Worm (Caenorhabditis elegans) whole organism, L2 larva: ENCODE results near the gene cutl-26.

Source experiments
- C34F6.9 ChIP-seq: fragments of 150-350 bp; optimal IDR thresholded peaks from 2 replicates; lab custom pipeline; 2014; ENCODE audit warnings: missing biosample characterization, missing genetic modification characterization
- F13H6.1 ChIP-seq: sonication (generic microtip); optimal IDR thresholded peaks from 2 replicates; lab custom pipeline; 2016; ENCODE audit warnings: missing genetic modification characterization, missing compliant biosample characterization
- R02D3.7 ChIP-seq: fragments of 150-350 bp; optimal IDR thresholded peaks from 2 replicates; lab custom pipeline; 2014; ENCODE audit warnings: missing biosample characterization, missing genetic modification characterization
- Y55F3AM.14 ChIP-seq: fragments of 200-800 bp; sonication (Bioruptor generic); optimal IDR thresholded peaks from 2 replicates; lab custom pipeline; 2018; ENCODE audit warnings: mild to moderate bottlenecking, missing genetic modification characterization, missing compliant biosample characterization
- ZK546.5 ChIP-seq: sonication (generic microtip); optimal IDR thresholded peaks from 2 replicates; lab custom pipeline; 2017; ENCODE audit warnings: missing biosample characterization, missing genetic modification characterization
- alr-1 ChIP-seq: fragments of 150-350 bp; optimal IDR thresholded peaks from 2 replicates; lab custom pipeline; 2014; ENCODE audit warnings: missing biosample characterization, missing genetic modification characterization
- aly-2 ChIP-seq: fragments of 150-350 bp; optimal IDR thresholded peaks from 2 replicates; lab custom pipeline; 2014; ENCODE audit warnings: missing biosample characterization, missing genetic modification characterization
- ama-1 ChIP-seq: fragments of 150-350 bp; optimal IDR thresholded peaks from 2 replicates; lab custom pipeline; 2018; ENCODE audit warnings: inconsistent platforms
- blmp-1 ChIP-seq: sonication (generic microtip); optimal IDR thresholded peaks from 2 replicates; lab custom pipeline; 2017; ENCODE audit warnings: missing genetic modification characterization, mild to moderate bottlenecking, missing compliant biosample characterization, antibody characterized with exemption, moderate library complexity; ENCODE audit not compliant: insufficient read depth
- ceh-16 ChIP-seq: fragments of 150-350 bp; optimal IDR thresholded peaks from 2 replicates; lab custom pipeline; 2014; ENCODE audit warnings: missing biosample characterization, missing genetic modification characterization
- ceh-82 ChIP-seq: fragments of 150-350 bp; optimal IDR thresholded peaks from 2 replicates; lab custom pipeline; 2014; ENCODE audit warnings: missing biosample characterization, missing genetic modification characterization
- dmd-4 ChIP-seq: sonication (generic microtip); optimal IDR thresholded peaks from 2 replicates; lab custom pipeline; 2017; ENCODE audit warnings: missing biosample characterization, missing genetic modification characterization
- egl-27 ChIP-seq: sonication (generic microtip); optimal IDR thresholded peaks from 3 replicates; lab custom pipeline; 2017; ENCODE audit warnings: missing biosample characterization, missing genetic modification reagents, missing genetic modification characterization
- elt-3 ChIP-seq: sonication (generic microtip); optimal IDR thresholded peaks from 2 replicates; lab custom pipeline; 2017; ENCODE audit warnings: missing biosample characterization, missing genetic modification characterization
- fos-1 ChIP-seq: fragments of 150-350 bp; optimal IDR thresholded peaks from 2 replicates; lab custom pipeline; 2014; ENCODE audit warnings: missing biosample characterization, missing genetic modification characterization
- gmeb-1 ChIP-seq: fragments of 150-350 bp; optimal IDR thresholded peaks from 2 replicates; lab custom pipeline; 2014; ENCODE audit warnings: missing biosample characterization, missing genetic modification characterization
- lin-11 ChIP-seq: fragments of 150-350 bp; sonication (generic microtip); optimal IDR thresholded peaks from 2 replicates; lab custom pipeline; 2014; ENCODE audit warnings: missing biosample characterization, missing genetic modification characterization, inconsistent platforms, mixed read lengths
- lin-13 ChIP-seq: fragments of 150-350 bp; optimal IDR thresholded peaks from 2 replicates; lab custom pipeline; 2014; ENCODE audit warnings: missing biosample characterization, missing genetic modification reagents, missing genetic modification characterization
- lin-39 ChIP-seq: fragments of 150-350 bp; optimal IDR thresholded peaks from 2 replicates; lab custom pipeline; 2014; ENCODE audit warnings: missing biosample characterization, missing genetic modification reagents, missing genetic modification characterization
- lsy-2 ChIP-seq, 2 experiments: fragments of 150-350 bp in 1 of 2; sonication (generic microtip) in 1 of 2; optimal IDR thresholded peaks; 2 replicates each; lab custom pipeline; 2014 to 2017; ENCODE audit warnings: missing biosample characterization in 2 of 2, missing genetic modification characterization in 2 of 2
- mab-5 ChIP-seq: fragments of 150-350 bp; optimal IDR thresholded peaks from 2 replicates; lab custom pipeline; 2014; ENCODE audit warnings: missing biosample characterization, missing genetic modification characterization
- mbf-1 ChIP-seq: sonication (generic microtip); optimal IDR thresholded peaks from 2 replicates; lab custom pipeline; 2017; ENCODE audit warnings: missing biosample characterization, missing genetic modification characterization
- mdl-1 ChIP-seq, 2 experiments: fragments of 150-350 bp in 1 of 2; sonication (generic microtip) in 1 of 2; optimal IDR thresholded peaks; 2 replicates each; lab custom pipeline; 2017; ENCODE audit warnings: missing biosample characterization in 2 of 2, missing genetic modification characterization in 2 of 2
- nhr-10 ChIP-seq: sonication (generic microtip); optimal IDR thresholded peaks from 2 replicates; lab custom pipeline; 2017; ENCODE audit warnings: missing biosample characterization, missing genetic modification characterization
- nhr-12 ChIP-seq: fragments of 150-350 bp; optimal IDR thresholded peaks from 2 replicates; lab custom pipeline; 2014; ENCODE audit warnings: missing biosample characterization, missing genetic modification characterization
- nhr-129 ChIP-seq: fragments of 150-350 bp; optimal IDR thresholded peaks from 2 replicates; lab custom pipeline; 2014; ENCODE audit warnings: missing biosample characterization, missing genetic modification characterization
- nhr-21 ChIP-seq: fragments of 150-350 bp; optimal IDR thresholded peaks from 2 replicates; lab custom pipeline; 2014; ENCODE audit warnings: missing biosample characterization, missing genetic modification characterization
- nhr-23 ChIP-seq: fragments of 150-350 bp; optimal IDR thresholded peaks from 2 replicates; lab custom pipeline; 2014; ENCODE audit warnings: missing biosample characterization, missing genetic modification reagents, missing genetic modification characterization
- nhr-25 ChIP-seq: fragments of 150-350 bp; sonication (generic microtip); optimal IDR thresholded peaks from 3 replicates; lab custom pipeline; 2014; ENCODE audit warnings: missing biosample characterization, missing genetic modification characterization
- nhr-6 ChIP-seq: fragments of 150-350 bp; optimal IDR thresholded peaks from 2 replicates; lab custom pipeline; 2014; ENCODE audit warnings: missing biosample characterization, missing genetic modification characterization
- nhr-77 ChIP-seq: fragments of 150-350 bp; optimal IDR thresholded peaks from 2 replicates; lab custom pipeline; 2014; ENCODE audit warnings: missing biosample characterization, missing genetic modification characterization
- skn-1 ChIP-seq: sonication (generic microtip); optimal IDR thresholded peaks from 2 replicates; lab custom pipeline; 2017; ENCODE audit warnings: missing biosample characterization, missing genetic modification characterization
- sma-3 ChIP-seq: sonication (generic microtip); optimal IDR thresholded peaks from 2 replicates; lab custom pipeline; 2016; ENCODE audit warnings: missing genetic modification reagents, missing genetic modification characterization, missing compliant biosample characterization
- sma-9 ChIP-seq, 2 experiments: fragments of 150-350 bp in 1 of 2; sonication (generic microtip) in 1 of 2; optimal IDR thresholded peaks; 2 replicates each; lab custom pipeline; 2014 to 2016; ENCODE audit warnings: missing genetic modification characterization in 2 of 2, mild to moderate bottlenecking in 1 of 2, missing biosample characterization in 1 of 2, missing compliant biosample characterization in 1 of 2, missing genetic modification reagents in 1 of 2, moderate library complexity in 1 of 2
- snpc-4 ChIP-seq: fragments of 150-350 bp; optimal IDR thresholded peaks from 2 replicates; lab custom pipeline; 2014; ENCODE audit warnings: missing biosample characterization, missing genetic modification characterization
- unc-39 ChIP-seq: fragments of 150-350 bp; optimal IDR thresholded peaks from 2 replicates; lab custom pipeline; 2014; ENCODE audit warnings: missing biosample characterization, missing genetic modification characterization
- unc-55 ChIP-seq: fragments of 150-350 bp; sonication (generic microtip); optimal IDR thresholded peaks from 3 replicates; lab custom pipeline; 2014; ENCODE audit warnings: missing biosample characterization, missing genetic modification reagents, missing genetic modification characterization
- unc-62 ChIP-seq: fragments of 150-350 bp; optimal IDR thresholded peaks from 2 replicates; lab custom pipeline; 2014; ENCODE audit warnings: missing biosample characterization, missing genetic modification reagents, missing genetic modification characterization
- zag-1 ChIP-seq: fragments of 150-350 bp; optimal IDR thresholded peaks from 2 replicates; lab custom pipeline; 2014; ENCODE audit warnings: missing biosample characterization, missing genetic modification characterization
- ztf-1 ChIP-seq: fragments of 200-800 bp; sonication (Bioruptor generic); conservative IDR thresholded peaks from 2 replicates; pipeline ENCODE4 v1.3.6; 2022; ENCODE audit warnings: missing genetic modification characterization, missing compliant biosample characterization
- ztf-11 ChIP-seq: sonication (generic microtip); optimal IDR thresholded peaks from 2 replicates; lab custom pipeline; 2017; ENCODE audit warnings: missing biosample characterization, missing genetic modification characterization
- ztf-4 ChIP-seq: fragments of 150-350 bp; optimal IDR thresholded peaks from 2 replicates; lab custom pipeline; 2014; ENCODE audit warnings: missing biosample characterization, missing genetic modification characterization

Gene cutl-26

ce11 chrIV:657932-658331, 49.6 kb downstream of the cutl-26 start (continued):
- TF ChIP-seq snpc-4 (tag; lab: Kevin White, UChicago) (peak; percentile 98), nhr-25 (peak; percentile 9), ama-1 (lab: Kevin White, UChicago) (no peak), unc-62 (GFP tag; lab: Kevin White, UChicago) (no peak), sma-9 (GFP tag; optimal IDR thresholded peaks at IDR 0.05; lab: Kevin White, UChicago) (peak; percentile 64), sma-9 (tag; optimal IDR thresholded peaks at IDR 0.05; lab: Kevin White, UChicago) (no peak), unc-55 (GFP tag; lab: Kevin White, UChicago) (peak; percentile 2), sma-3 (GFP tag; lab: Kevin White, UChicago) (peak; percentile 54), mdl-1 (tag; optimal IDR thresholded peaks at IDR 0.05; lab: Kevin White, UChicago) (peak in 1 of 2 experiments; percentile 30), C34F6.9 (tag; lab: Kevin White, UChicago) (peak; percentile 35), nhr-129 (tag; lab: Kevin White, UChicago) (peak; percentile 81), elt-3 (tag; lab: Kevin White, UChicago) (no peak), nhr-6 (tag; lab: Kevin White, UChicago) (no peak), Y55F3AM.14 (no peak), ZK546.5 (no peak)

- TF ChIP-seq ztf-1 (no peak), aly-2 (no peak), C34F6.9 (tag; lab: Kevin White, UChicago) (no peak), sma-9 (GFP tag; optimal IDR thresholded peaks at IDR 0.05; lab: Kevin White, UChicago) (no peak), sma-9 (tag; optimal IDR thresholded peaks at IDR 0.05; lab: Kevin White, UChicago) (no peak), nhr-12 (no peak), ama-1 (lab: Kevin White, UChicago) (no peak), ztf-4 (no peak), gmeb-1 (tag; lab: Kevin White, UChicago) (no peak), zag-1 (tag; lab: Kevin White, UChicago) (no peak), nhr-6 (tag; lab: Kevin White, UChicago) (no peak)
Observed at ce11 chrIV:657046-657445, 50.5 kb downstream of the cutl-26 start.

ce11 chrIV:654526-655440, 52.8 kb downstream of the cutl-26 start, which contains the start of the genes rpl-15 and K11H12.8:
Gene rpl-15, minus strand, starts transcription at chrIV:654576.
Gene K11H12.8, plus strand, starts transcription at chrIV:655390.
- TF ChIP-seq lin-11 (tag; lab: Kevin White, UChicago): peak; percentile 100
- TF ChIP-seq gmeb-1 (tag; lab: Kevin White, UChicago): peak; percentile 98
- peak; percentile 95 for TF ChIP-seq lin-39 (tag; lab: Kevin White, UChicago)
- TF ChIP-seq snpc-4 (tag; lab: Kevin White, UChicago): peak; percentile 97
- TF ChIP-seq dmd-4 (tag; lab: Kevin White, UChicago): peak; percentile 77
- peak; percentile 100 for TF ChIP-seq C34F6.9 (tag; lab: Kevin White, UChicago)
- TF ChIP-seq R02D3.7: peak; percentile 94
- peak; percentile 100 for TF ChIP-seq lsy-2 (tag; optimal IDR thresholded peaks at IDR 0.05; lab: Kevin White, UChicago)
- TF ChIP-seq F13H6.1 (tag; lab: Kevin White, UChicago): peak; percentile 100
- TF ChIP-seq unc-62 (GFP tag; lab: Kevin White, UChicago): peak; percentile 99
- peak; percentile 100 for TF ChIP-seq unc-55 (GFP tag; lab: Kevin White, UChicago)
- peak; percentile 96; the same call in 1 of the 2 replicates for TF ChIP-seq ztf-1
- TF ChIP-seq nhr-6 (tag; lab: Kevin White, UChicago): peak; percentile 100
- peak; percentile 100 for TF ChIP-seq sma-3 (GFP tag; lab: Kevin White, UChicago)
- peak; percentile 42 for TF ChIP-seq unc-39 (tag; lab: Kevin White, UChicago)
- peak; percentile 92 for TF ChIP-seq ZK546.5
- peak; percentile 99 for TF ChIP-seq nhr-25
- TF ChIP-seq aly-2: peak; percentile 79
- peak; percentile 100 for TF ChIP-seq nhr-21
- peak; percentile 68 for TF ChIP-seq mbf-1 (tag; lab: Kevin White, UChicago)
- TF ChIP-seq nhr-23 (tag; lab: Kevin White, UChicago): peak; percentile 39
- no peak for TF ChIP-seq elt-3 (tag; lab: Kevin White, UChicago)
- TF ChIP-seq skn-1 (tag; lab: Kevin White, UChicago): peak; percentile 94
- TF ChIP-seq nhr-129 (tag; lab: Kevin White, UChicago): peak; percentile 98
- peak; percentile 98 for TF ChIP-seq mab-5 (tag; lab: Kevin White, UChicago)
- peak; percentile 97 for TF ChIP-seq ceh-82 (tag; lab: Kevin White, UChicago)
- peak; percentile 99 for TF ChIP-seq ceh-16 (tag; lab: Kevin White, UChicago)
- peak; percentile 73 for TF ChIP-seq ztf-11 (tag; lab: Kevin White, UChicago)
- TF ChIP-seq nhr-77 (tag; lab: Kevin White, UChicago): peak; percentile 95
- TF ChIP-seq Y55F3AM.14: peak; percentile 100
- peak; percentile 97 for TF ChIP-seq blmp-1
- peak; percentile 95 for TF ChIP-seq nhr-10 (tag; lab: Kevin White, UChicago)
- peak; percentile 100 for TF ChIP-seq fos-1 (tag; lab: Kevin White, UChicago)
- TF ChIP-seq nhr-12: peak; percentile 80
- TF ChIP-seq zag-1 (tag; lab: Kevin White, UChicago): peak; percentile 99
- TF ChIP-seq sma-9 (GFP tag; optimal IDR thresholded peaks at IDR 0.05; lab: Kevin White, UChicago): peak; percentile 100
- TF ChIP-seq sma-9 (tag; optimal IDR thresholded peaks at IDR 0.05; lab: Kevin White, UChicago): no peak
- peak; percentile 56 to 98 for TF ChIP-seq mdl-1 (tag; optimal IDR thresholded peaks at IDR 0.05; lab: Kevin White, UChicago)
- no peak for TF ChIP-seq alr-1 (tag; lab: Kevin White, UChicago)
- TF ChIP-seq lin-13 (GFP tag; lab: Kevin White, UChicago): peak; percentile 100
- TF ChIP-seq egl-27 (tag; lab: Kevin White, UChicago): peak; percentile 99
- peak; percentile 90 for TF ChIP-seq ama-1 (lab: Kevin White, UChicago)
- TF ChIP-seq ztf-4: peak; percentile 100
